Worm (Caenorhabditis elegans) whole organism, late embryonic: ENCODE results near the gene che-2.
A peak's percentile ranks its signal among the peaks of the same experiment; 100 is the strongest.

Experiments used
- C08G9.2 ChIP-seq: sonication (generic microtip); optimal IDR thresholded peaks from 2 replicates; lab custom pipeline; 2016; ENCODE audit warnings: mild to moderate bottlenecking, missing genetic modification characterization, moderate library complexity, missing compliant biosample characterization
- C38D4.7 ChIP-seq: fragments of 200-800 bp; sonication (Bioruptor generic); optimal IDR thresholded peaks from 2 replicates; lab custom pipeline; 2018; ENCODE audit warnings: mild to moderate bottlenecking, missing genetic modification characterization, moderate library complexity, missing compliant biosample characterization
- F13H6.1 ChIP-seq: sonication (generic microtip); optimal IDR thresholded peaks from 2 replicates; lab custom pipeline; 2016; ENCODE audit warnings: missing genetic modification characterization, missing compliant biosample characterization
- K02D7.2 ChIP-seq: sonication (generic microtip); optimal IDR thresholded peaks from 2 replicates; lab custom pipeline; 2017; ENCODE audit warnings: mild to moderate bottlenecking, missing genetic modification characterization, missing compliant biosample characterization
- K09A11.1 ChIP-seq: sonication (generic microtip); optimal IDR thresholded peaks from 2 replicates; lab custom pipeline; 2017; ENCODE audit warnings: antibody characterized with exemption, mild to moderate bottlenecking, missing genetic modification characterization, missing compliant biosample characterization; ENCODE audit not compliant: insufficient read depth
- T23F11.4 ChIP-seq: fragments of 200-800 bp; sonication (Bioruptor generic); optimal IDR thresholded peaks from 2 replicates; lab custom pipeline; 2018; ENCODE audit warnings: mild to moderate bottlenecking, missing genetic modification characterization, missing compliant biosample characterization
- Y22D7AL.16 ChIP-seq: sonication (generic microtip); optimal IDR thresholded peaks from 2 replicates; lab custom pipeline; 2016; ENCODE audit warnings: missing genetic modification characterization, missing compliant biosample characterization
- ama-1 ChIP-seq: fragments of 150-350 bp; optimal IDR thresholded peaks from 2 replicates; lab custom pipeline; 2014
- ceh-19 ChIP-seq: fragments of 200-800 bp; sonication (Bioruptor generic); optimal IDR thresholded peaks from 2 replicates; lab custom pipeline; 2018; ENCODE audit warnings: mild to moderate bottlenecking, missing genetic modification characterization, missing compliant biosample characterization
- ceh-2 ChIP-seq: sonication (generic microtip); optimal IDR thresholded peaks from 2 replicates; lab custom pipeline; 2016; ENCODE audit warnings: missing genotype, missing genetic modification characterization, missing compliant biosample characterization
- ceh-24 ChIP-seq: sonication (generic microtip); optimal IDR thresholded peaks from 2 replicates; lab custom pipeline; 2016; ENCODE audit warnings: mild to moderate bottlenecking, missing genetic modification characterization, missing compliant biosample characterization
- ceh-30 ChIP-seq: fragments of 150-350 bp; optimal IDR thresholded peaks from 2 replicates; lab custom pipeline; 2014; ENCODE audit warnings: missing biosample characterization, missing genetic modification characterization
- ceh-31 ChIP-seq: sonication (generic microtip); optimal IDR thresholded peaks from 2 replicates; lab custom pipeline; 2016; ENCODE audit warnings: missing genetic modification characterization, missing compliant biosample characterization
- ceh-34 ChIP-seq: sonication (generic microtip); optimal IDR thresholded peaks from 2 replicates; lab custom pipeline; 2016; ENCODE audit warnings: mild to moderate bottlenecking, missing genetic modification characterization, missing compliant biosample characterization
- ceh-45 ChIP-seq: fragments of 200-800 bp; sonication (Bioruptor generic); IDR thresholded peaks from 2 replicates; pipeline ENCODE4 v1.3.6; 2022; ENCODE audit warnings: missing genetic modification reagents, missing genetic modification characterization, missing compliant biosample characterization
- ceh-48 ChIP-seq: sonication (generic microtip); optimal IDR thresholded peaks from 2 replicates; lab custom pipeline; 2016; ENCODE audit warnings: missing genetic modification characterization, inconsistent platforms, missing compliant biosample characterization
- ceh-6 ChIP-seq: fragments of 200-800 bp; sonication (Bioruptor generic); optimal IDR thresholded peaks from 2 replicates; lab custom pipeline; 2018; ENCODE audit warnings: mild to moderate bottlenecking, missing genetic modification characterization, missing compliant biosample characterization
- ceh-9 ChIP-seq: sonication (generic microtip); optimal IDR thresholded peaks from 2 replicates; lab custom pipeline; 2016; ENCODE audit warnings: mild to moderate bottlenecking, missing genetic modification characterization, inconsistent platforms, missing compliant biosample characterization
- che-1 ChIP-seq: sonication (generic microtip); optimal IDR thresholded peaks from 2 replicates; lab custom pipeline; 2016; ENCODE audit warnings: mild to moderate bottlenecking, missing genetic modification characterization, missing compliant biosample characterization
- dmd-4 ChIP-seq: sonication (generic microtip); optimal IDR thresholded peaks from 2 replicates; lab custom pipeline; 2016; ENCODE audit warnings: borderline replicate concordance, missing genetic modification characterization, missing compliant biosample characterization
- elt-2 ChIP-seq: sonication (generic microtip); optimal IDR thresholded peaks from 2 replicates; lab custom pipeline; 2016; ENCODE audit warnings: missing genetic modification reagents, missing genetic modification characterization, missing compliant biosample characterization
- elt-4 ChIP-seq: sonication (generic microtip); optimal IDR thresholded peaks from 2 replicates; lab custom pipeline; 2016; ENCODE audit warnings: missing genetic modification characterization, missing compliant biosample characterization
- fax-1 ChIP-seq: sonication (generic microtip); optimal IDR thresholded peaks from 2 replicates; lab custom pipeline; 2016; ENCODE audit warnings: missing genotype, missing genetic modification characterization, missing compliant biosample characterization
- fkh-10 ChIP-seq: fragments of 150-350 bp; optimal IDR thresholded peaks from 2 replicates; lab custom pipeline; 2014; ENCODE audit warnings: missing biosample characterization, missing genetic modification reagents, missing genetic modification characterization
- fkh-6 ChIP-seq: sonication (generic microtip); optimal IDR thresholded peaks from 2 replicates; lab custom pipeline; 2016; ENCODE audit warnings: missing genetic modification characterization, missing compliant biosample characterization
- hlh-13 ChIP-seq: fragments of 200-800 bp; sonication (Bioruptor generic); optimal IDR thresholded peaks from 2 replicates; lab custom pipeline; 2018; ENCODE audit warnings: mild to moderate bottlenecking, missing genetic modification characterization, missing compliant biosample characterization
- hlh-15 ChIP-seq: sonication (generic microtip); optimal IDR thresholded peaks from 2 replicates; lab custom pipeline; 2016; ENCODE audit warnings: missing genetic modification characterization, missing compliant biosample characterization
- lim-6 ChIP-seq: sonication (generic microtip); optimal IDR thresholded peaks from 2 replicates; lab custom pipeline; 2016; ENCODE audit warnings: missing genetic modification characterization, missing compliant biosample characterization
- lin-11 ChIP-seq: fragments of 200-800 bp; sonication (Bioruptor generic); optimal IDR thresholded peaks from 2 replicates; lab custom pipeline; 2018; ENCODE audit warnings: mild to moderate bottlenecking, missing genetic modification characterization, missing compliant biosample characterization
- madf-2 ChIP-seq: sonication (generic microtip); optimal IDR thresholded peaks from 2 replicates; lab custom pipeline; 2017; ENCODE audit warnings: missing genetic modification characterization, missing compliant biosample characterization
- mec-3 ChIP-seq: sonication (generic microtip); optimal IDR thresholded peaks from 2 replicates; lab custom pipeline; 2016; ENCODE audit warnings: borderline replicate concordance, missing genetic modification characterization, missing compliant biosample characterization
- nfya-1 ChIP-seq: sonication (generic microtip); optimal IDR thresholded peaks from 2 replicates; lab custom pipeline; 2017; ENCODE audit warnings: missing genetic modification characterization, mild to moderate bottlenecking, missing compliant biosample characterization, antibody characterized with exemption, moderate library complexity
- nhr-232 ChIP-seq: sonication (generic microtip); optimal IDR thresholded peaks from 2 replicates; lab custom pipeline; 2016; ENCODE audit warnings: missing genetic modification characterization, missing compliant biosample characterization
- npax-4 ChIP-seq: sonication (generic microtip); optimal IDR thresholded peaks from 2 replicates; lab custom pipeline; 2016; ENCODE audit warnings: missing genetic modification characterization, missing compliant biosample characterization
- odd-2 ChIP-seq: sonication (generic microtip); optimal IDR thresholded peaks from 2 replicates; lab custom pipeline; 2017; ENCODE audit warnings: antibody characterized with exemption, mild to moderate bottlenecking, missing genetic modification characterization, missing compliant biosample characterization
- pag-3 ChIP-seq: sonication (generic microtip); optimal IDR thresholded peaks from 2 replicates; lab custom pipeline; 2016; ENCODE audit warnings: missing compliant biosample characterization, missing genetic modification characterization, borderline replicate concordance
- pat-9 ChIP-seq: fragments of 200-800 bp; sonication (Bioruptor generic); optimal IDR thresholded peaks from 2 replicates; lab custom pipeline; 2018; ENCODE audit warnings: mild to moderate bottlenecking, missing genetic modification characterization, moderate library complexity, missing compliant biosample characterization
- pha-2 ChIP-seq: sonication (generic microtip); optimal IDR thresholded peaks from 2 replicates; lab custom pipeline; 2017; ENCODE audit warnings: mild to moderate bottlenecking, missing genetic modification characterization, missing compliant biosample characterization
- pha-4 ChIP-seq: fragments of 150-350 bp; optimal IDR thresholded peaks from 2 replicates; lab custom pipeline; 2018; ENCODE audit warnings: missing biosample characterization, missing genetic modification reagents, missing genetic modification characterization
- pros-1 ChIP-seq: fragments of 150-350 bp; optimal IDR thresholded peaks from 2 replicates; lab custom pipeline; 2014; ENCODE audit warnings: missing biosample characterization, missing genetic modification reagents, missing genetic modification characterization
- ref-2 ChIP-seq: sonication (generic microtip); optimal IDR thresholded peaks from 2 replicates; lab custom pipeline; 2016; ENCODE audit warnings: missing genetic modification characterization, missing compliant biosample characterization
- rnt-1 ChIP-seq: sonication (generic microtip); optimal IDR thresholded peaks from 2 replicates; lab custom pipeline; 2016; ENCODE audit warnings: missing genetic modification characterization, missing compliant biosample characterization
- sox-2 ChIP-seq: fragments of 200-800 bp; sonication (Bioruptor generic); IDR thresholded peaks from 2 replicates; pipeline ENCODE4 v1.3.6; 2022; ENCODE audit warnings: missing genetic modification reagents, missing genetic modification characterization, missing compliant biosample characterization
- sox-4 ChIP-seq: sonication (generic microtip); optimal IDR thresholded peaks from 2 replicates; lab custom pipeline; 2017; ENCODE audit warnings: mild to moderate bottlenecking, missing genetic modification characterization, inconsistent platforms, missing compliant biosample characterization
- syd-9 ChIP-seq: sonication (generic microtip); optimal IDR thresholded peaks from 2 replicates; lab custom pipeline; 2016; ENCODE audit warnings: mild to moderate bottlenecking, missing genetic modification characterization, moderate library complexity, missing compliant biosample characterization
- tbx-2 ChIP-seq: sonication (generic microtip); optimal IDR thresholded peaks from 2 replicates; lab custom pipeline; 2016; ENCODE audit warnings: missing genetic modification characterization, missing compliant biosample characterization
- tbx-7 ChIP-seq: sonication (generic microtip); optimal IDR thresholded peaks from 2 replicates; lab custom pipeline; 2016; ENCODE audit warnings: missing genotype, missing genetic modification characterization, missing compliant biosample characterization
- ttx-3 ChIP-seq: sonication (generic microtip); optimal IDR thresholded peaks from 2 replicates; lab custom pipeline; 2016; ENCODE audit warnings: missing genetic modification reagents, missing genetic modification characterization, missing compliant biosample characterization
- unc-3 ChIP-seq, 2 experiments: fragments of 200-800 bp in 1 of 2; sonication (Bioruptor generic) in 1 of 2; sonication (generic microtip) in 1 of 2; conservative IDR thresholded peaks in 1 of 2; optimal IDR thresholded peaks in 1 of 2; 2 replicates each; pipeline versions ENCODE4 v1.3.6 to Lab custom; 2016 to 2022; ENCODE audit warnings: missing compliant biosample characterization in 2 of 2, missing genetic modification characterization in 2 of 2, missing genetic modification reagents in 1 of 2
- unc-55 ChIP-seq: sonication (generic microtip); optimal IDR thresholded peaks from 2 replicates; lab custom pipeline; 2017; ENCODE audit warnings: missing biosample characterization, missing genetic modification reagents, missing genetic modification characterization
- unc-86 ChIP-seq: sonication (generic microtip); optimal IDR thresholded peaks from 2 replicates; lab custom pipeline; 2016; ENCODE audit warnings: missing genetic modification characterization, missing compliant biosample characterization
- ztf-16 ChIP-seq: sonication (generic microtip); optimal IDR thresholded peaks from 2 replicates; lab custom pipeline; 2017; ENCODE audit warnings: missing genetic modification characterization, missing compliant biosample characterization

Gene che-2

ce11 chrX:489635-490105, 8.4 kb downstream of the che-2 start, which contains the start of gene egl-17:
Gene egl-17, plus strand, starts transcription at chrX:489685.
- peak; percentile 72 for TF ChIP-seq nfya-1 (tag; lab: Kevin White, UChicago)
- TF ChIP-seq nhr-232: peak; percentile 86
- TF ChIP-seq ama-1 (lab: Kevin White, UChicago): no peak
- TF ChIP-seq ztf-16 (tag; lab: Kevin White, UChicago): peak; percentile 87
- peak; percentile 78 for TF ChIP-seq ceh-48
- peak; percentile 86 for TF ChIP-seq sox-2 (GFP tag; lab: Robert Waterston, UW)
- peak; percentile 91 for TF ChIP-seq C08G9.2 (tag; lab: Kevin White, UChicago)
- TF ChIP-seq elt-4: peak; percentile 92
- TF ChIP-seq hlh-15 (tag; lab: Kevin White, UChicago): peak; percentile 93
- TF ChIP-seq Y22D7AL.16 (tag; lab: Kevin White, UChicago): peak; percentile 86
- peak; percentile 93 for TF ChIP-seq sox-4 (tag; lab: Kevin White, UChicago)
- peak; percentile 87 for TF ChIP-seq npax-4 (tag; lab: Kevin White, UChicago)
- TF ChIP-seq pag-3 (tag; lab: Kevin White, UChicago): peak; percentile 75
- peak; percentile 92 for TF ChIP-seq C38D4.7 (GFP tag; lab: Kevin White, UChicago)
- peak; percentile 87 for TF ChIP-seq ceh-2
- TF ChIP-seq K09A11.1 (tag; lab: Kevin White, UChicago): peak; percentile 81
- peak; percentile 94 for TF ChIP-seq ceh-6 (GFP tag; lab: Kevin White, UChicago)
- TF ChIP-seq che-1 (tag; lab: Kevin White, UChicago): peak; percentile 94
- peak; percentile 94 for TF ChIP-seq ref-2 (tag; lab: Kevin White, UChicago)
- TF ChIP-seq F13H6.1: peak; percentile 91
- TF ChIP-seq T23F11.4 (GFP tag; lab: Kevin White, UChicago): peak; percentile 91
- no peak for TF ChIP-seq pros-1 (tag; lab: Kevin White, UChicago)
- TF ChIP-seq ceh-30 (tag; lab: Kevin White, UChicago): no peak
- TF ChIP-seq fax-1 (tag; lab: Kevin White, UChicago): peak; percentile 89
- peak; percentile 5 for TF ChIP-seq tbx-7 (tag; lab: Kevin White, UChicago)
- TF ChIP-seq ceh-34: peak; percentile 90
- TF ChIP-seq ttx-3 (tag; lab: Kevin White, UChicago): peak; percentile 90
- TF ChIP-seq unc-86 (tag; lab: Kevin White, UChicago): peak; percentile 83
- TF ChIP-seq unc-55: no peak
- peak; percentile 92 for TF ChIP-seq unc-3 (GFP tag; conservative IDR thresholded peaks at IDR 0.05; lab: Robert Waterston, UW)
- TF ChIP-seq unc-3 (tag; optimal IDR thresholded peaks at IDR 0.05; lab: Kevin White, UChicago): peak; percentile 90
- TF ChIP-seq pha-4: no peak
- TF ChIP-seq ceh-45 (GFP tag; lab: Robert Waterston, UW): peak; percentile 89
- TF ChIP-seq ceh-24 (tag; lab: Kevin White, UChicago): peak; percentile 81
- peak; percentile 96 for TF ChIP-seq dmd-4 (tag; lab: Kevin White, UChicago)
- peak; percentile 90 for TF ChIP-seq pha-2 (tag; lab: Kevin White, UChicago)
- TF ChIP-seq elt-2 (tag; lab: Kevin White, UChicago): peak; percentile 94
- TF ChIP-seq mec-3 (tag; lab: Kevin White, UChicago): peak; percentile 89
- peak; percentile 88 for TF ChIP-seq tbx-2 (tag; lab: Kevin White, UChicago)
- peak; percentile 61 for TF ChIP-seq fkh-10 (GFP tag; lab: Kevin White, UChicago)
- peak; percentile 85 for TF ChIP-seq lin-11 (tag; lab: Kevin White, UChicago)
- peak; percentile 48 for TF ChIP-seq ceh-9 (tag; lab: Kevin White, UChicago)
- peak; percentile 96 for TF ChIP-seq ceh-19
- TF ChIP-seq pat-9 (tag; lab: Kevin White, UChicago): peak; percentile 92
- peak; percentile 83 for TF ChIP-seq ceh-31 (tag; lab: Kevin White, UChicago)
- TF ChIP-seq rnt-1 (tag; lab: Kevin White, UChicago): peak; percentile 96
- peak; percentile 89 for TF ChIP-seq lim-6
- peak; percentile 73 for TF ChIP-seq odd-2 (tag; lab: Kevin White, UChicago)
- peak; percentile 92 for TF ChIP-seq fkh-6 (tag; lab: Kevin White, UChicago)
- TF ChIP-seq K02D7.2: peak; percentile 92
- peak; percentile 91 for TF ChIP-seq syd-9 (tag; lab: Kevin White, UChicago)
- peak; percentile 77 for TF ChIP-seq hlh-13 (GFP tag; lab: Kevin White, UChicago)
- peak; percentile 90 for TF ChIP-seq madf-2 (tag; lab: Kevin White, UChicago)
